Worm (Caenorhabditis elegans): ENCODE data around the gene suf-1.

- TF ChIP-seq ama-1 (optimal IDR thresholded peaks at IDR 0.05) (no peak), hmg-4 (GFP tag; optimal IDR thresholded peaks at IDR 0.05) (no peak), ceh-36 (tag; optimal IDR thresholded peaks at IDR 0.05) (no peak), B0310.2 (tag; optimal IDR thresholded peaks at IDR 0.05) (no peak), aly-1 (tag; optimal IDR thresholded peaks at IDR 0.05) (no peak), scrt-1 (GFP tag; IDR thresholded peaks at IDR 0.05) (no peak), tbx-11 (GFP tag; IDR thresholded peaks at IDR 0.05) (no peak), F13C5.2 (tag; optimal IDR thresholded peaks at IDR 0.05) (no peak), hnd-1 (tag; optimal IDR thresholded peaks at IDR 0.05) (no peak), flt-1 (GFP tag; IDR thresholded peaks at IDR 0.05) (no peak), sea-1 (GFP tag; conservative IDR thresholded peaks at IDR 0.05) (no peak), tra-4 (tag; optimal IDR thresholded peaks at IDR 0.05) (no peak), ceh-13 (GFP tag; optimal IDR thresholded peaks at IDR 0.05) (no peak), ets-7 (tag; optimal IDR thresholded peaks at IDR 0.05) (no peak)
Measured at ce11 chrII:8570977-8571376, 32.7 kb upstream of the suf-1 start, which contains the start of gene bcs-1.
